Fruit fly (Drosophila melanogaster) whole organism, embryonic: ENCODE results near the gene prg.

Source experiments
- Atf6 ChIP-seq: fragments of 200-800 bp; sonication (Bioruptor generic); IDR thresholded peaks from 2 replicates; pipeline ENCODE4 v1.3.6; 2022; ENCODE audit warnings: missing biosample characterization, missing genetic modification characterization
- C15 ChIP-seq: fragments of 200-800 bp; sonication (Bioruptor generic); IDR thresholded peaks from 3 replicates; pipeline ENCODE4 v1.3.6; 2022; ENCODE audit warnings: missing biosample characterization, missing genetic modification characterization
- CG13296 ChIP-seq: fragments of 200-800 bp; sonication (Bioruptor generic); optimal IDR thresholded peaks from 3 replicates; lab custom pipeline; 2018; ENCODE audit warnings: missing biosample characterization, mild to moderate bottlenecking, missing genetic modification characterization
- CG14441 ChIP-seq: fragments of 200-800 bp; sonication (Bioruptor generic); IDR thresholded peaks from 2 replicates; pipeline ENCODE4 v1.3.6; 2022; ENCODE audit warnings: missing biosample characterization, missing genetic modification characterization
- CG1602 ChIP-seq: fragments of 200-800 bp; sonication (Bioruptor generic); optimal IDR thresholded peaks from 3 replicates; lab custom pipeline; 2016; ENCODE audit warnings: missing biosample characterization, missing genetic modification characterization
- CG2199 ChIP-seq: fragments of 200-800 bp; sonication (Bioruptor generic); IDR thresholded peaks from 3 replicates; pipeline ENCODE4 v1.3.6; 2022; ENCODE audit warnings: missing biosample characterization, missing genetic modification characterization
- CG2889 ChIP-seq: fragments of 200-800 bp; sonication (Bioruptor generic); IDR thresholded peaks from 3 replicates; pipeline ENCODE4 v1.3.6; 2022; ENCODE audit warnings: missing biosample characterization, missing genetic modification characterization
- CG32767 ChIP-seq: fragments of 200-800 bp; sonication (Bioruptor generic); IDR thresholded peaks from 2 replicates; pipeline ENCODE4 v1.3.6; 2022; ENCODE audit warnings: missing biosample characterization, missing genetic modification characterization
- CG33213 ChIP-seq: fragments of 200-800 bp; sonication (Bioruptor generic); optimal IDR thresholded peaks from 3 replicates; lab custom pipeline; 2016; ENCODE audit warnings: missing biosample characterization, missing genetic modification characterization
- CG4282 ChIP-seq: fragments of 200-800 bp; sonication (Bioruptor generic); optimal IDR thresholded peaks from 2 replicates; lab custom pipeline; 2016; ENCODE audit warnings: missing biosample characterization, missing genetic modification characterization
- CG4707 ChIP-seq: fragments of 200-800 bp; sonication (Bioruptor generic); optimal IDR thresholded peaks from 2 replicates; lab custom pipeline; 2018; ENCODE audit warnings: missing biosample characterization, mild to moderate bottlenecking, missing genetic modification characterization, moderate library complexity
- CG6654 ChIP-seq: fragments of 200-800 bp; sonication (Bioruptor generic); optimal IDR thresholded peaks from 2 replicates; lab custom pipeline; 2017; ENCODE audit warnings: missing biosample characterization, mild to moderate bottlenecking, missing genetic modification characterization
- CG7357 ChIP-seq: fragments of 200-800 bp; sonication (Bioruptor generic); IDR thresholded peaks from 3 replicates; pipeline ENCODE4 v1.3.6; 2022; ENCODE audit warnings: missing biosample characterization, missing genetic modification characterization
- CG8290 ChIP-seq, 3 experiments: fragments of 200-800 bp; sonication (Bioruptor generic); optimal IDR thresholded peaks; 2 replicates each; lab custom pipeline; 2016 to 2019; ENCODE audit warnings: missing biosample characterization in 3 of 3, missing genetic modification characterization in 3 of 3, mild to moderate bottlenecking in 2 of 3, moderate library complexity in 1 of 3
- CG8924 ChIP-seq: fragments of 200-800 bp; optimal IDR thresholded peaks from 3 replicates; lab custom pipeline; 2019; ENCODE audit warnings: missing biosample characterization, mild to moderate bottlenecking, missing genetic modification characterization, moderate library complexity
- CG9727 ChIP-seq: fragments of 200-800 bp; sonication (Bioruptor generic); optimal IDR thresholded peaks from 3 replicates; lab custom pipeline; 2017; ENCODE audit warnings: missing biosample characterization, mild to moderate bottlenecking, missing genetic modification characterization
- CTCF ChIP-seq: fragments of 200-800 bp; sonication (Bioruptor generic); optimal IDR thresholded peaks from 2 replicates; lab custom pipeline; 2017; ENCODE audit warnings: missing biosample characterization, mild to moderate bottlenecking, missing genetic modification characterization, moderate library complexity
- Chrac-16 ChIP-seq: fragments of 200-800 bp; sonication (Bioruptor generic); optimal IDR thresholded peaks from 3 replicates; lab custom pipeline; 2016; ENCODE audit warnings: missing biosample characterization, missing genetic modification characterization
- Dbx ChIP-seq: fragments of 200-800 bp; sonication (Bioruptor generic); IDR thresholded peaks from 3 replicates; pipeline ENCODE4 v1.3.6; 2022; ENCODE audit warnings: missing biosample characterization, missing genetic modification characterization
- Dref ChIP-seq: fragments of 200-800 bp; sonication (Bioruptor generic); IDR thresholded peaks from 2 replicates; pipeline ENCODE4 v1.3.6; 2022; ENCODE audit warnings: missing biosample characterization, missing genetic modification characterization
- E2f2 ChIP-seq: fragments of 200-800 bp; sonication (Bioruptor generic); IDR thresholded peaks from 2 replicates; pipeline ENCODE4 v1.3.6; 2022; ENCODE audit warnings: missing biosample characterization, missing genetic modification characterization
- Eip74EF ChIP-seq, 2 experiments: fragments of 200-800 bp in 1 of 2; fragments of >200 bp in 1 of 2; sonication (Bioruptor generic) in 1 of 2; optimal IDR thresholded peaks; 2 replicates each; lab custom pipeline; 2017 to 2019; ENCODE audit warnings: missing biosample characterization in 2 of 2, missing genetic modification characterization in 2 of 2, mild to moderate bottlenecking in 1 of 2, moderate library complexity in 1 of 2
- HHEX ChIP-seq: fragments of 200-800 bp; sonication (Bioruptor generic); optimal IDR thresholded peaks from 3 replicates; lab custom pipeline; 2017; ENCODE audit warnings: missing biosample characterization, mild to moderate bottlenecking, missing genetic modification characterization, missing genetic modification reagents
- MBD-R2 ChIP-seq: fragments of 200-800 bp; sonication (Bioruptor generic); IDR thresholded peaks from 2 replicates; pipeline ENCODE4 v1.3.6; 2022; ENCODE audit warnings: missing biosample characterization, missing genetic modification characterization
- MTF-1 ChIP-seq: fragments of 200-800 bp; sonication (Bioruptor generic); optimal IDR thresholded peaks from 2 replicates; lab custom pipeline; 2018; ENCODE audit warnings: missing biosample characterization, mild to moderate bottlenecking, missing genetic modification characterization, borderline replicate concordance
- Mad ChIP-seq: fragments of 200-800 bp; sonication (Bioruptor generic); optimal IDR thresholded peaks from 2 replicates; lab custom pipeline; 2016; ENCODE audit warnings: missing biosample characterization, missing genetic modification characterization
- Rfx ChIP-seq: fragments of 200-800 bp; sonication (Bioruptor generic); IDR thresholded peaks from 2 replicates; pipeline ENCODE4 v1.3.6; 2022; ENCODE audit warnings: missing biosample characterization, missing genetic modification characterization
- Side ChIP-seq: fragments of 200-800 bp; sonication (Bioruptor generic); optimal IDR thresholded peaks from 2 replicates; lab custom pipeline; 2016; ENCODE audit warnings: missing biosample characterization, missing genetic modification characterization
- Ssrp ChIP-seq: fragments of 200-800 bp; sonication (Bioruptor generic); optimal IDR thresholded peaks from 2 replicates; lab custom pipeline; 2018; ENCODE audit warnings: missing biosample characterization, mild to moderate bottlenecking, missing genetic modification characterization, moderate library complexity
- Usf ChIP-seq: fragments of 200-800 bp; sonication (Bioruptor generic); optimal IDR thresholded peaks from 2 replicates; lab custom pipeline; 2017; ENCODE audit warnings: missing genotype, missing biosample characterization, missing genetic modification characterization
- al ChIP-seq: fragments of 200-800 bp; sonication (Bioruptor generic); IDR thresholded peaks from 2 replicates; pipeline ENCODE4 v1.3.6; 2022; ENCODE audit warnings: missing biosample characterization, missing genetic modification characterization
- aop ChIP-seq: fragments of 200-800 bp; sonication (Bioruptor generic); IDR thresholded peaks from 2 replicates; pipeline ENCODE4 v1.3.6; 2022; ENCODE audit warnings: missing biosample characterization, missing genetic modification characterization
- ash1 ChIP-seq: fragments of 200-800 bp; sonication (Bioruptor generic); optimal IDR thresholded peaks from 2 replicates; lab custom pipeline; 2018; ENCODE audit warnings: missing biosample characterization, mild to moderate bottlenecking, missing genetic modification characterization
- cad ChIP-seq: fragments of >200 bp; optimal IDR thresholded peaks from 2 replicates; lab custom pipeline; 2017; ENCODE audit warnings: missing biosample characterization, missing genetic modification characterization
- cg ChIP-seq: fragments of 200-800 bp; sonication (Bioruptor generic); optimal IDR thresholded peaks from 3 replicates; lab custom pipeline; 2019; ENCODE audit warnings: missing biosample characterization, mild to moderate bottlenecking, missing genetic modification characterization, moderate library complexity
- dm ChIP-seq: fragments of 200-800 bp; sonication (Bioruptor generic); optimal IDR thresholded peaks from 3 replicates; lab custom pipeline; 2016; ENCODE audit warnings: missing biosample characterization, missing genetic modification characterization
- dmrt11E ChIP-seq: fragments of 200-800 bp; sonication (Bioruptor generic); optimal IDR thresholded peaks from 3 replicates; lab custom pipeline; 2018; ENCODE audit warnings: missing biosample characterization, mild to moderate bottlenecking, missing genetic modification characterization, moderate library complexity
- her ChIP-seq: fragments of 200-800 bp; sonication (Bioruptor generic); optimal IDR thresholded peaks from 2 replicates; lab custom pipeline; 2016; ENCODE audit warnings: missing biosample characterization, missing genetic modification characterization
- jing ChIP-seq: fragments of 200-800 bp; sonication (Bioruptor generic); optimal IDR thresholded peaks from 2 replicates; lab custom pipeline; 2018; ENCODE audit warnings: missing biosample characterization, mild to moderate bottlenecking, missing genetic modification characterization
- lmd ChIP-seq: fragments of 200-800 bp; sonication (Bioruptor generic); IDR thresholded peaks from 2 replicates; pipeline ENCODE4 v1.3.6; 2022; ENCODE audit warnings: missing biosample characterization, missing genetic modification characterization
- mld ChIP-seq: fragments of 200-800 bp; sonication (Bioruptor generic); IDR thresholded peaks from 3 replicates; pipeline ENCODE4 v1.3.6; 2022; ENCODE audit warnings: missing biosample characterization, missing genetic modification characterization; ENCODE audit not compliant: partially characterized antibody
- oc ChIP-seq: fragments of 200-800 bp; sonication (Bioruptor generic); optimal IDR thresholded peaks from 2 replicates; lab custom pipeline; 2018; ENCODE audit warnings: missing biosample characterization, mild to moderate bottlenecking, missing genetic modification characterization, moderate library complexity
- pho ChIP-seq: fragments of 200-800 bp; sonication (Bioruptor generic); optimal IDR thresholded peaks from 2 replicates; lab custom pipeline; 2016; ENCODE audit warnings: missing biosample characterization, missing genetic modification characterization
- pum ChIP-seq: fragments of 200-800 bp; sonication (Bioruptor generic); optimal IDR thresholded peaks from 2 replicates; lab custom pipeline; 2016; ENCODE audit warnings: missing biosample characterization, missing genetic modification characterization
- rib ChIP-seq: fragments of 200-800 bp; sonication (Bioruptor generic); IDR thresholded peaks from 2 replicates; pipeline ENCODE4 v1.3.6; 2022; ENCODE audit warnings: missing biosample characterization, missing genetic modification characterization
- sisA ChIP-seq: fragments of 200-800 bp; sonication (Bioruptor generic); IDR thresholded peaks from 2 replicates; pipeline ENCODE4 v1.3.6; 2022; ENCODE audit warnings: missing biosample characterization, missing genetic modification characterization
- sna ChIP-seq: fragments of 200-800 bp; sonication (Bioruptor generic); IDR thresholded peaks from 2 replicates; pipeline ENCODE4 v1.3.6; 2022; ENCODE audit warnings: missing biosample characterization, missing genetic modification characterization; ENCODE audit not compliant: partially characterized antibody
- sob ChIP-seq: fragments of 200-800 bp; sonication (Bioruptor generic); IDR thresholded peaks from 2 replicates; pipeline ENCODE4 v1.3.6; 2022; ENCODE audit warnings: missing biosample characterization, missing genetic modification characterization
- tio ChIP-seq: fragments of 200-800 bp; sonication (Bioruptor generic); optimal IDR thresholded peaks from 2 replicates; lab custom pipeline; 2017; ENCODE audit warnings: missing biosample characterization, missing genetic modification characterization, inconsistent platforms
- unc-4 ChIP-seq: fragments of 200-800 bp; sonication (Bioruptor generic); IDR thresholded peaks from 2 replicates; pipeline ENCODE4 v1.3.6; 2022; ENCODE audit warnings: missing biosample characterization, missing genetic modification characterization; ENCODE audit not compliant: partially characterized antibody
- vnd ChIP-seq: fragments of 200-800 bp; sonication (Bioruptor generic); IDR thresholded peaks from 3 replicates; pipeline ENCODE4 v1.3.6; 2022; ENCODE audit warnings: missing biosample characterization, missing genetic modification characterization; ENCODE audit not compliant: partially characterized antibody
- yki ChIP-seq: fragments of >200 bp; optimal IDR thresholded peaks from 3 replicates; lab custom pipeline; 2018

The prg gene

DNA sequence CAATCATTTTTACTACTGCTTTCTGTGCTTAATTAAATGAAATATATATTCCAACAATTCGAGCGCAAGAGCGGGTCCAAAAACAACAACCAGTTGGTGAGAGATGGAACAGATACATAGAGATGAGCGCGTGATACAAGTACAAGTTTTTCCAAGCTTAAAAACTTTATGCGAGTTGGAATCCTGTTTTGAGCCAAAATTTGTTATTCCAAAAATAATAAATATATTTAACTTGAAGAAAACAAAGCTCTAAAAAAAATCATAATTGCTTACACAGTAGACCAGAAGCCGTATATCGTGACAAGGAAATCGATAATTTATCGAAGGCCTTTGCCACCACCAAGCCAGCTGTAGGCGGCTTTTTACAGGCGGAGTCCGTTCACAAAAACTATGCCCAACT is 50.5 kb downstream of the prg start, which contains the start of the genes CG13097 and PIG-U (continued):
- TF ChIP-seq rib (GFP tag; lab: Robert Waterston, UW) (peak; percentile 68), CG8290 (GFP tag; optimal IDR thresholded peaks at IDR 0.05; lab: Kevin White, UChicago) (peak; percentile 89), CG8290 (tag; optimal IDR thresholded peaks at IDR 0.05; lab: Kevin White, UChicago) (no peak), dm (GFP tag; lab: Kevin White, UChicago) (peak; percentile 81), CTCF (GFP tag; lab: Kevin White, UChicago) (peak; percentile 13), CG9727 (GFP tag; lab: Kevin White, UChicago) (peak; percentile 77), sob (GFP tag; lab: Robert Waterston, UW) (peak; percentile 94), vnd (GFP tag; lab: Robert Waterston, UW) (peak; percentile 90), Ssrp (tag; lab: Kevin White, UChicago) (peak; percentile 63), Rfx (GFP tag; lab: Robert Waterston, UW) (peak; percentile 90), CG14441 (peak; percentile 76), CG32767 (GFP tag; lab: Robert Waterston, UW) (peak; percentile 57; the same call in 1 of the 2 replicates), oc (tag; lab: Kevin White, UChicago) (no peak), Eip74EF (GFP tag; optimal IDR thresholded peaks at IDR 0.05; lab: Kevin White, UChicago) (no peak), Mad (peak; percentile 91), CG4707 (GFP tag; lab: Kevin White, UChicago) (no peak), CG33213 (peak; percentile 78), CG2889 (GFP tag; lab: Robert Waterston, UW) (0 out of 3 replicates have a peak, but pooled peaks have one; percentile 45), yki (lab: Kevin White, UChicago) (no peak), cg (GFP tag; lab: Kevin White, UChicago) (no peak), MBD-R2 (peak; percentile 91; the same call in 1 of the 2 replicates), Usf (peak; percentile 20), Chrac-16 (GFP tag; lab: Kevin White, UChicago) (peak; percentile 89), CG2199 (GFP tag; lab: Robert Waterston, UW) (0 out of 3 replicates have a peak, but pooled peaks have one; percentile 10), CG7357 (GFP tag; lab: Robert Waterston, UW) (peak; percentile 52; the same call in 1 of the 3 replicates), C15 (GFP tag; lab: Robert Waterston, UW) (no peak), lmd (GFP tag; lab: Robert Waterston, UW) (peak; percentile 72), cad (GFP tag; lab: Kevin White, UChicago) (no peak), HHEX (GFP tag; lab: Kevin White, UChicago) (peak; percentile 62), E2f2 (GFP tag; lab: Robert Waterston, UW) (peak; percentile 77), mld (GFP tag; lab: Robert Waterston, UW) (peak; percentile 74; the same call in 1 of the 3 replicates), CG13296 (GFP tag; lab: Kevin White, UChicago) (peak; percentile 80), aop (GFP tag; lab: Robert Waterston, UW) (no peak), dmrt11E (tag; lab: Kevin White, UChicago) (peak; percentile 74), unc-4 (GFP tag; lab: Robert Waterston, UW) (peak; percentile 96), Atf6 (GFP tag; lab: Robert Waterston, UW) (peak; percentile 85), pho (GFP tag; lab: Kevin White, UChicago) (peak; percentile 74), CG8924 (tag; lab: Kevin White, UChicago) (peak; percentile 69), ash1 (no peak), CG4282 (no peak), jing (GFP tag; lab: Kevin White, UChicago) (no peak), sisA (GFP tag; lab: Robert Waterston, UW) (peak; percentile 76), CG6654 (GFP tag; lab: Kevin White, UChicago) (peak; percentile 31), pum (GFP tag; lab: Kevin White, UChicago) (peak; percentile 74), MTF-1 (GFP tag; lab: Kevin White, UChicago) (no peak), sna (GFP tag; lab: Robert Waterston, UW) (peak; percentile 98), Dbx (GFP tag; lab: Robert Waterston, UW) (peak; percentile 87), tio (GFP tag; lab: Kevin White, UChicago) (no peak), Dref (GFP tag; lab: Robert Waterston, UW) (peak; percentile 79), her (no peak), Side (GFP tag; lab: Kevin White, UChicago) (peak; percentile 68), CG1602 (peak; percentile 82), al (GFP tag; lab: Robert Waterston, UW) (peak; percentile 80)
